Fruit fly (Drosophila melanogaster) whole organism, larva: ENCODE data around the gene CG2182.
A peak's percentile ranks its signal among the peaks of the same experiment; 100 is the strongest.

Source experiments
- noc ChIP-seq: fragments of 200-800 bp; sonication (Bioruptor generic); optimal IDR thresholded peaks from 3 replicates; lab custom pipeline; 2019; ENCODE audit warnings: missing biosample characterization, mild to moderate bottlenecking, missing genetic modification characterization, moderate library complexity

The CG2182 gene

dm6 chr3R:5659829-5660197, at the start of gene CG2182:
TSS of gene CG2182 (minus strand) at chr3R:5659912.
- TF ChIP-seq noc (tag; lab: Kevin White, UChicago), result no peak

dm6 chr3R:5705469-5706067, 45.9 kb upstream of the CG2182 start:
- TF ChIP-seq noc (tag; lab: Kevin White, UChicago), result peak; percentile 88

- TF ChIP-seq noc (tag; lab: Kevin White, UChicago), result no peak
Observed at dm6 chr3R:5704982-5705381, 45.3 kb upstream of the CG2182 start.

- no peak for TF ChIP-seq noc (tag; lab: Kevin White, UChicago)
Observed at dm6 chr3R:5701104-5701503, 41.4 kb upstream of the CG2182 start.

dm6 chr3R:5696384-5696783, 36.7 kb upstream of the CG2182 start:
- TF ChIP-seq noc (tag; lab: Kevin White, UChicago), result no peak

- no peak for TF ChIP-seq noc (tag; lab: Kevin White, UChicago)
Observed at dm6 chr3R:5694461-5694860, 34.7 kb upstream of the CG2182 start.

- TF ChIP-seq noc (tag; lab: Kevin White, UChicago), result no peak
Observed at dm6 chr3R:5693186-5693585, 33.5 kb upstream of the CG2182 start, which contains the start of gene CG2104. TSS of gene CG2104 (minus strand) at chr3R:5693286.

dm6 chr3R:5691042-5691441, 31.3 kb upstream of the CG2182 start:
- no peak for TF ChIP-seq noc (tag; lab: Kevin White, UChicago)

- no peak for TF ChIP-seq noc (tag; lab: Kevin White, UChicago)
Observed at dm6 chr3R:5689626-5690025, 29.9 kb upstream of the CG2182 start.

dm6 chr3R:5686049-5686757, 26.5 kb upstream of the CG2182 start:
- no peak for TF ChIP-seq noc (tag; lab: Kevin White, UChicago)

dm6 chr3R:5685269-5686048, 25.7 kb upstream of the CG2182 start, which contains the start of the genes Rab23 and plx:
TSS of gene Rab23 (minus strand) at chr3R:5685434.
TSS of gene plx (plus strand) at chr3R:5685855.
- TF ChIP-seq noc (tag; lab: Kevin White, UChicago), result no peak

- TF ChIP-seq noc (tag; lab: Kevin White, UChicago), result no peak
Observed at dm6 chr3R:5684550-5685118, 24.9 kb upstream of the CG2182 start.

dm6 chr3R:5682921-5683748, 23.4 kb upstream of the CG2182 start:
- TF ChIP-seq noc (tag; lab: Kevin White, UChicago), result no peak

- no peak for TF ChIP-seq noc (tag; lab: Kevin White, UChicago)
Observed at dm6 chr3R:5682238-5682637, 22.5 kb upstream of the CG2182 start.

dm6 chr3R:5672658-5673217, 13.0 kb upstream of the CG2182 start:
- peak; percentile 84 for TF ChIP-seq noc (tag; lab: Kevin White, UChicago)
